Fruit fly (Drosophila melanogaster): Measurements from ENCODE around the gene CG43389.

- no peak for TF ChIP-seq CG8478 (optimal IDR thresholded peaks at IDR 0.05)
- TF ChIP-seq CTCF (optimal IDR thresholded peaks at IDR 0.05), result no peak
Measured at dm6 chr3L:3270736-3271135, 22.9 kb downstream of the CG43389 start, which contains the start of gene CG14960.
